Fruit fly (Drosophila melanogaster): ENCODE measurements around the gene Sc2.

DNA sequence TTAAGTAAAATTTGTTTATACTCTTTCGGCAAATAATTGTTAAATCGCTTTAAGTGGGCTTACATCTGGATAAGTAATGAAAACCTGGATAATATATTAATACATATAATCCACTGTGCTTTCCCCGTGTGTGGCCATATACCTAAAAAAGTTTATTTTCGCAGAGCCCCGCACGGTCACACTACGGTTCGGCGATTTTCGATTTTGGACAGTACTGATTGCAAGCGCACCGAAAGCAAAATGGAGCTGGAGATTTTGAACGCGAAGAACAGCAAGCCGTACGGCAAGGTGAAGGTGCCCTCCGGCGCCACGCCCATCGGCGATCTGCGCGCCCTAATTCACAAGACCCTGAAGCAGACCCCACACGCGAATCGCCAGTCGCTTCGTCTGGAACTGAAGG, at the start of gene Sc2:
- no peak for TF ChIP-seq EcR (GFP tag; optimal IDR thresholded peaks at IDR 0.05)
- no peak for TF ChIP-seq CG8478 (optimal IDR thresholded peaks at IDR 0.05)
- no peak for TF ChIP-seq psq (optimal IDR thresholded peaks at IDR 0.05)
